Worm (Caenorhabditis elegans): ENCODE results near the gene ttc-39B.

Gene ttc-39B

DNA sequence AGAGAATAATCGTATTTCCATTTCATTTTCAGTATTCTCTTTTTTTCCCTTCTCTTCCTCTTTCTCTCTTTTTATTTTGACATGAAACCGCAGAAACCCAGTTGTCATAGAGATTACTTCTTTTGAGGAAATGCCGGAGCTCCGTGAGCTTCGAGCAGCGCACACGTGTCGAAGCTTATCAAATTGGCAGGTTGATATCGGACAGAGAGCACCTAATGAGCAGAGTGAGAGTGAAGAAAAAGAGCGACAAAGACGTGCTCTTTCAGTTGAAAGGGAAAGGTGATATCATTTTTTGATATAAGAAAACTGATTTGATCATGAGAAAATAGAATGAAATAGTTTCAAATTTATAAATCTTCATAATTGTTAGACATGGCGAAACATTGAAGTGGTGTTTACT is 1.6 kb upstream of the ttc-39B start, which contains the start of gene C32D5.14:
Gene C32D5.14, plus strand, starts transcription at position 131 of the 400 bp plus-strand sequence.
- TF ChIP-seq tab-1 (GFP tag; IDR thresholded peaks at IDR 0.05) (no peak), T22C8.4 (GFP tag; IDR thresholded peaks at IDR 0.05) (no peak), ztf-23 (GFP tag; IDR thresholded peaks at IDR 0.05) (no peak)

- TF ChIP-seq med-1 (GFP tag; optimal IDR thresholded peaks at IDR 0.05; ENCODE audit: insufficient read depth) (no peak), ref-1 (GFP tag; conservative IDR thresholded peaks at IDR 0.05) (no peak), T22C8.4 (GFP tag; IDR thresholded peaks at IDR 0.05) (no peak), klf-2 (GFP tag; conservative IDR thresholded peaks at IDR 0.05) (no peak), ztf-23 (GFP tag; IDR thresholded peaks at IDR 0.05) (no peak), flt-1 (GFP tag; IDR thresholded peaks at IDR 0.05) (no peak), ztf-29 (GFP tag; IDR thresholded peaks at IDR 0.05) (no peak)
These were observed 1.0 kb upstream of the ttc-39B start for ce11 chrII:6334745-6335260.

DNA sequence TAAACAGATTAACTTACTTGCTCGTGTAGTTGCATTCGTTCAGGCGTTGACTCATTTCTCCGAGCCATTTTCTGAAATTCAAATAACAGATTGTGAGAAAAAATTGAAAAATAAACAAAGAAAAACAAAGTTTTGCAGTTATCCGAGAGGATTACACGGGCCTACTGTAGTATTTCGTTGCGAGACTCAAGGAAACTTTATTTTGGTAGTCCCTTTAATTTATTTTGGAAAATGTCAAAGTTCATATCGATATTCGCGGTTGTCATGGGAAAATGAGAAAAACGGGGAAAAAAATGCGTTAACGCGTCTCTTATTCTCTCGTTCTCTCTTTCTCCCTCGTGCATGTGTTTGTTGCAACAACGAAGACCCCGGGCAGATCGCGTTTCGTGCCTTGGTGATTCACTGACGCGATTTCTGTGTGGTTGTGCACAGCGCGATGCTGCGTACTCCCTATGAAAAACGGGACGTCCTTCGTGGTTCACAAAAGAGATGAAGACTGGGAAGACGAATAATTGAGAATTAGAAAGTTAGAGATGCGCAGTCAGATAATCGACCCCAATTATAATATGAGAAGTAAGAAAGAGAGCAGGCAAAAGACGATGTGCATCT is 2.5 kb downstream of the ttc-39B start, which contains the start of gene set-4:
Gene set-4, minus strand, starts transcription at position 120 of the 609 bp plus-strand sequence.
- peak; percentile 67; the same call in 1 of the 2 replicates for TF ChIP-seq ztf-23 (GFP tag; IDR thresholded peaks at IDR 0.05)
- no peak for TF ChIP-seq klf-2 (GFP tag; conservative IDR thresholded peaks at IDR 0.05)
- no peak for TF ChIP-seq tab-1 (GFP tag; IDR thresholded peaks at IDR 0.05)
- no peak for TF ChIP-seq ztf-29 (GFP tag; IDR thresholded peaks at IDR 0.05)
- peak; percentile 77 for TF ChIP-seq cog-1 (tag; optimal IDR thresholded peaks at IDR 0.05)
- TF ChIP-seq T22C8.4 (GFP tag; IDR thresholded peaks at IDR 0.05): no peak
- no peak for TF ChIP-seq ref-1 (GFP tag; conservative IDR thresholded peaks at IDR 0.05)
- no peak for TF ChIP-seq med-1 (GFP tag; optimal IDR thresholded peaks at IDR 0.05; ENCODE audit: insufficient read depth)
- peak; percentile 52; the same call in 1 of the 2 replicates for TF ChIP-seq flt-1 (GFP tag; IDR thresholded peaks at IDR 0.05)

DNA sequence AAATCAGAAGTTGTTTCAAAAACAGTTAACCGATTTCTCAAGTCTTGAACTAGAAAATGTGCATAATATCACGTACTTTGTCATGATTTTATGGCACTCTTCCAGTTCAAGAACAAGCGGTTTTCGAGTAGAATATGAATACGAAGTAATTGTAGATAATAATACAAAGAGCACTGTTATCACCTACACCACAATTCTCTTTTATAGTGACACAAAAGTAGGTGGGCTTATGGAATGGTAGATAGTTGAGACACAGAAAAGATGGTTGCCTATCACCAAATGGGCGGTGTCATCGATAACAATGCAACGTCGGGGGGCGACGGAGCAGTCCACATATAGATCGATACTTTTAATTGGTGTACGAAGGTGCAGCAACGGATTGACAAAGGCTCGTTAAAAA is 5.1 kb downstream of the ttc-39B start:
- no peak for TF ChIP-seq klf-2 (GFP tag; conservative IDR thresholded peaks at IDR 0.05)
- TF ChIP-seq med-1 (GFP tag; optimal IDR thresholded peaks at IDR 0.05; ENCODE audit: insufficient read depth): no peak

ce11 chrII:6327317-6327716 is 6.5 kb downstream of the ttc-39B start:
- TF ChIP-seq flt-1 (GFP tag; IDR thresholded peaks at IDR 0.05) (no peak), ztf-29 (GFP tag; IDR thresholded peaks at IDR 0.05) (no peak), klf-2 (GFP tag; conservative IDR thresholded peaks at IDR 0.05) (no peak), cog-1 (tag; optimal IDR thresholded peaks at IDR 0.05) (no peak), ztf-23 (GFP tag; IDR thresholded peaks at IDR 0.05) (no peak), tab-1 (GFP tag; IDR thresholded peaks at IDR 0.05) (no peak), T22C8.4 (GFP tag; IDR thresholded peaks at IDR 0.05) (no peak), med-1 (GFP tag; optimal IDR thresholded peaks at IDR 0.05; ENCODE audit: insufficient read depth) (no peak)

ce11 chrII:6324086-6324485 is 9.7 kb downstream of the ttc-39B start, which contains the start of gene sma-6:
TSS of gene sma-6 (plus strand) at chrII:6324484.
- no peak for TF ChIP-seq cog-1 (tag; optimal IDR thresholded peaks at IDR 0.05)

DNA sequence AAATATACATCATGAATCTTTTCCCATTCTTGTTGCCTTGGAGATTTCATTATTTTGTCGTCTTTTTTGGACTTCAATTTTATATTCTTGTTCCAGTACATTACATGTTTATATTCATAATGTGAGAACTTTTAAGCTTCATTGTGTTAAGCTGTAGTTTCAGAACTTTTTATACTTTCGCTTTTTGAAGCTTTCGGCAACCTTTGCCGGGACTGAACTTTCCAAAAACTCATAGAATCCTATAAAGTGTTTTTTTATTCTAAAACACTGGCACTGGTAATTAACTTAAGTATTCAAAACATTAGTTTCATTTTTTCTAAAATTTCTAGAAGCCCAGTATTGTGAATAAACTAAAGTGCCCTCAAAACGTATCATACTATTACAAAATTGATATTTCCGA is 10.8 kb downstream of the ttc-39B start, which contains the start of gene C32D5.4:
Gene C32D5.4, minus strand, starts transcription at position 101 of the 400 bp plus-strand sequence.
- TF ChIP-seq T22C8.4 (GFP tag; IDR thresholded peaks at IDR 0.05) (no peak), ztf-29 (GFP tag; IDR thresholded peaks at IDR 0.05) (no peak), med-1 (GFP tag; optimal IDR thresholded peaks at IDR 0.05; ENCODE audit: insufficient read depth) (no peak), ref-1 (GFP tag; conservative IDR thresholded peaks at IDR 0.05) (no peak), ztf-23 (GFP tag; IDR thresholded peaks at IDR 0.05) (no peak)

- TF ChIP-seq ref-1 (GFP tag; conservative IDR thresholded peaks at IDR 0.05): no peak
- TF ChIP-seq tab-1 (GFP tag; IDR thresholded peaks at IDR 0.05): no peak
- no peak for TF ChIP-seq klf-2 (GFP tag; conservative IDR thresholded peaks at IDR 0.05)
These were observed 11.7 kb downstream of the ttc-39B start for ce11 chrII:6322081-6322480.

DNA sequence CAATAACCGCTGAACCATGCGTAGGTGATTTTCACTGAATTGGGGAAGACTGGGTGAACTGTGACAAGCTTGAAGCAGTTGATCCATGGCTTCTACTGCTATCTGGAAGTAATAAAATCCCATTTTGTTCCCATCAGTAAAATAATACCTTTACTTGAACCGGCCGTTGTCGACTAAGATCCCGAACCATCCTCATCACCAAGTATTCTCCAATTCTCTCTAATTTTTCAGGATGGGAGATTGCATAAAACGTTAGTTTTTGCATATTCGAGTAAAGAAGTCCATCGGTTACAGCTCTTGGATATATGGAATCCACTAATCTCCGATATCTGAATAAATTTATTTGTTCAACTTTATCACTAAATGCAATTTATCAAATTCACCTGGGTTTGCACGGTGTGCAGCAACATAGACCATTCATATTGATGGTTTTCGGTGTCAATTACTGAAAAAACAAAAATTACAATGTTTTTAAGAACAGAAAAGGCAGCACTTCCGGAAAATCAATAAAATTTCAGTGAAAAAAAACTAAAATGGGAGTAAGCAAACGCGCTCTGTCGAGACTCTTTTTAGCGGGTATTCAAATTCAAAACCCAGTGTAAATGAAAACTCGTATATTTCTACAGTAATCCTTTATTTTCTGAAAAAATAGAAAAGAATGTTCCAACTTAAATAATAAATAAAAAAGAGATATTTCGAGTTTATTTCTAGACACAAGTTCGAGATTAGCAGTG is 13.0 kb downstream of the ttc-39B start, which contains the start of gene efr-3:
Gene efr-3, minus strand, starts transcription at position 505 of the 734 bp plus-strand sequence.
- TF ChIP-seq tab-1 (GFP tag; IDR thresholded peaks at IDR 0.05) (no peak), flt-1 (GFP tag; IDR thresholded peaks at IDR 0.05) (no peak), ztf-29 (GFP tag; IDR thresholded peaks at IDR 0.05) (no peak), T22C8.4 (GFP tag; IDR thresholded peaks at IDR 0.05) (no peak; the same call in 1 of the 2 replicates), klf-2 (GFP tag; conservative IDR thresholded peaks at IDR 0.05) (no peak), cog-1 (tag; optimal IDR thresholded peaks at IDR 0.05) (no peak), med-1 (GFP tag; optimal IDR thresholded peaks at IDR 0.05; ENCODE audit: insufficient read depth) (no peak), ztf-23 (GFP tag; IDR thresholded peaks at IDR 0.05) (no peak), ref-1 (GFP tag; conservative IDR thresholded peaks at IDR 0.05) (no peak)

DNA sequence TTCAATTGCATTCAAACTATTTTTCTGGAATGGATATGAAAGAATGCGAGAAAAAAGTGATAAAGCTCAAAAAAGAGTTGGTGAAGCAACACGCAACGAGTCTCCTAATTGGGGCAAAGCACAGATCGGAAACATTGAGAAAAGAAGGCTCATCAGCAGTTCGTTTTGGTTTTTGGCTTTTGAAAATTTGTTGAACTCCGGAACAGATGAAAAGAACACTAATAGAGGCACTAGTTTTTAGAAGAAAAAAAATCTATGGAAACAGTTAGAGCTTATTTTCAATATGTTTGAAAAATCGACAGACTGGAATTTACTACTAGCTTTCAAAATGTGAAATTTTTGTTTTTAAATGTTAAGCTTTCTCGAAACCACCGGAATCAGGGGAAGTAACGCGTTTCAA is 21.9 kb downstream of the ttc-39B start:
- TF ChIP-seq ztf-29 (GFP tag; IDR thresholded peaks at IDR 0.05): no peak
- TF ChIP-seq flt-1 (GFP tag; IDR thresholded peaks at IDR 0.05): no peak
- no peak for TF ChIP-seq ref-1 (GFP tag; conservative IDR thresholded peaks at IDR 0.05)
- no peak for TF ChIP-seq ztf-23 (GFP tag; IDR thresholded peaks at IDR 0.05)
- no peak for TF ChIP-seq T22C8.4 (GFP tag; IDR thresholded peaks at IDR 0.05)
- TF ChIP-seq cog-1 (tag; optimal IDR thresholded peaks at IDR 0.05): no peak
- no peak for TF ChIP-seq med-1 (GFP tag; optimal IDR thresholded peaks at IDR 0.05; ENCODE audit: insufficient read depth)
- TF ChIP-seq klf-2 (GFP tag; conservative IDR thresholded peaks at IDR 0.05): no peak
- no peak for TF ChIP-seq tab-1 (GFP tag; IDR thresholded peaks at IDR 0.05)

All from whole organism, midembryonic.